Worm (Caenorhabditis elegans) whole organism, L4 larva: ENCODE data around the gene rnp-7.

Experiments
- F10B5.3 ChIP-seq: sonication (generic microtip); optimal IDR thresholded peaks from 2 replicates; lab custom pipeline; 2016; ENCODE audit warnings: mild to moderate bottlenecking, missing genetic modification characterization, missing compliant biosample characterization
- F26F4.8 ChIP-seq: fragments of 200-800 bp; sonication (Bioruptor generic); conservative IDR thresholded peaks from 2 replicates; pipeline ENCODE4 v1.3.6; 2022; ENCODE audit warnings: missing genetic modification characterization, missing compliant biosample characterization
- F37D6.2 ChIP-seq: sonication (generic microtip); optimal IDR thresholded peaks from 2 replicates; lab custom pipeline; 2016; ENCODE audit warnings: mild to moderate bottlenecking, missing genetic modification characterization, missing compliant biosample characterization
- F44E2.7 ChIP-seq: fragments of 200-800 bp; sonication (Bioruptor generic); IDR thresholded peaks from 2 replicates; pipeline ENCODE4 v2.1.2; 2022; ENCODE audit warnings: missing genetic modification characterization, missing compliant biosample characterization
- Y5F2A.4 ChIP-seq: fragments of 200-800 bp; sonication (Bioruptor generic); optimal IDR thresholded peaks from 2 replicates; lab custom pipeline; 2018; ENCODE audit warnings: mild to moderate bottlenecking, missing genetic modification characterization, missing compliant biosample characterization
- ZK337.2 ChIP-seq: fragments of 200-800 bp; sonication (Bioruptor generic); IDR thresholded peaks from 2 replicates; pipeline ENCODE4 v1.3.6; 2022; ENCODE audit warnings: missing genetic modification reagents, missing genetic modification characterization, missing compliant biosample characterization
- aha-1 ChIP-seq: fragments of 150-350 bp; peaks from one replicate; lab custom pipeline; 2014; ENCODE audit warnings: missing biosample characterization, missing genetic modification characterization
- aly-2 ChIP-seq: sonication (generic microtip); optimal IDR thresholded peaks from 2 replicates; lab custom pipeline; 2018; ENCODE audit warnings: missing biosample characterization, missing genetic modification characterization
- arid-1 ChIP-seq: fragments of 200-800 bp; sonication (Bioruptor generic); conservative IDR thresholded peaks from 2 replicates; pipeline ENCODE4 v1.3.6; 2022; ENCODE audit warnings: missing genetic modification reagents, missing genetic modification characterization, missing compliant biosample characterization
- attf-4 ChIP-seq: sonication (generic microtip); optimal IDR thresholded peaks from 3 replicates; lab custom pipeline; 2017; ENCODE audit warnings: missing biosample characterization, missing genetic modification characterization
- ceh-20 ChIP-seq: fragments of 200-800 bp; sonication (Bioruptor generic); IDR thresholded peaks from 2 replicates; pipeline ENCODE4 v1.3.6; 2022; ENCODE audit warnings: missing genetic modification reagents, missing genetic modification characterization, missing compliant biosample characterization
- ceh-82 ChIP-seq: sonication (generic microtip); optimal IDR thresholded peaks from 2 replicates; lab custom pipeline; 2017; ENCODE audit warnings: missing biosample characterization, missing genetic modification characterization
- daf-12 ChIP-seq: fragments of 150-350 bp; optimal IDR thresholded peaks from 2 replicates; lab custom pipeline; 2014; ENCODE audit warnings: missing biosample characterization, missing genetic modification reagents, missing genetic modification characterization
- daf-16 ChIP-seq, 3 experiments: sonication (generic microtip); optimal IDR thresholded peaks; 2 replicates each; lab custom pipeline; 2016 to 2017; ENCODE audit warnings: missing genetic modification characterization in 3 of 3, missing genetic modification reagents in 3 of 3, mild to moderate bottlenecking in 2 of 3, missing compliant biosample characterization in 2 of 3, missing biosample characterization in 1 of 3, moderate library complexity in 1 of 3
- daf-19 ChIP-seq: fragments of 200-800 bp; sonication (Bioruptor generic); conservative IDR thresholded peaks from 2 replicates; pipeline ENCODE4 v1.3.6; 2022; ENCODE audit warnings: missing genetic modification characterization, missing compliant biosample characterization
- dmd-6 ChIP-seq: fragments of 200-800 bp; sonication (Bioruptor generic); IDR thresholded peaks from 2 replicates; pipeline ENCODE4 v1.3.6; 2022; ENCODE audit warnings: missing genetic modification reagents, missing genetic modification characterization, missing compliant biosample characterization
- dpl-1 ChIP-seq: fragments of 150-350 bp; optimal IDR thresholded peaks from 2 replicates; lab custom pipeline; 2014; ENCODE audit warnings: missing biosample characterization, missing genetic modification reagents, missing genetic modification characterization
- duxl-1 ChIP-seq: sonication (generic microtip); optimal IDR thresholded peaks from 2 replicates; lab custom pipeline; 2016; ENCODE audit warnings: mild to moderate bottlenecking, missing genetic modification characterization, moderate library complexity, missing compliant biosample characterization; ENCODE audit not compliant: poor library complexity
- dve-1 ChIP-seq: sonication (generic microtip); optimal IDR thresholded peaks from 2 replicates; lab custom pipeline; 2017; ENCODE audit warnings: antibody characterized with exemption, mild to moderate bottlenecking, missing genetic modification characterization, missing compliant biosample characterization; ENCODE audit not compliant: insufficient read depth
- egl-43 ChIP-seq: fragments of 200-800 bp; sonication (Bioruptor generic); IDR thresholded peaks from 2 replicates; pipeline ENCODE4 v1.3.6; 2022; ENCODE audit warnings: missing genetic modification reagents, missing genetic modification characterization, missing compliant biosample characterization
- fos-1 ChIP-seq: fragments of 150-350 bp; optimal IDR thresholded peaks from 2 replicates; lab custom pipeline; 2014; ENCODE audit warnings: missing biosample characterization, missing genetic modification characterization
- hif-1 ChIP-seq, 2 experiments: sonication (generic microtip); optimal IDR thresholded peaks; 2 replicates each; lab custom pipeline; 2016 to 2017; ENCODE audit warnings: missing compliant biosample characterization in 2 of 2, missing genetic modification characterization in 2 of 2, missing genetic modification reagents in 2 of 2, missing genotype in 2 of 2, mild to moderate bottlenecking in 1 of 2
- hlh-11 ChIP-seq: fragments of 200-800 bp; sonication (Bioruptor generic); optimal IDR thresholded peaks from 2 replicates; lab custom pipeline; 2018; ENCODE audit warnings: mild to moderate bottlenecking, missing genetic modification characterization, missing compliant biosample characterization
- jun-1 ChIP-seq: fragments of 150-350 bp; optimal IDR thresholded peaks from 2 replicates; lab custom pipeline; 2014; ENCODE audit warnings: missing biosample characterization, missing genetic modification reagents, missing genetic modification characterization
- lim-7 ChIP-seq: fragments of 200-800 bp; sonication (Bioruptor generic); IDR thresholded peaks from 2 replicates; pipeline ENCODE4 v1.3.6; 2022; ENCODE audit warnings: missing genetic modification characterization, missing compliant biosample characterization
- lin-39 ChIP-seq: fragments of 150-350 bp; optimal IDR thresholded peaks from 2 replicates; lab custom pipeline; 2014; ENCODE audit warnings: missing biosample characterization, missing genetic modification reagents, missing genetic modification characterization
- lsy-2 ChIP-seq, 2 experiments: fragments of 150-350 bp in 1 of 2; sonication (generic microtip) in 1 of 2; optimal IDR thresholded peaks; 2 replicates each; lab custom pipeline; 2014 to 2017; ENCODE audit warnings: missing biosample characterization in 2 of 2, missing genetic modification characterization in 2 of 2
- mdt-29 ChIP-seq: fragments of 200-800 bp; sonication (Bioruptor generic); IDR thresholded peaks from 2 replicates; pipeline ENCODE4 v1.3.6; 2022; ENCODE audit warnings: missing genetic modification reagents, missing genetic modification characterization, missing compliant biosample characterization
- mep-1 ChIP-seq: fragments of 150-350 bp; sonication (generic microtip); optimal IDR thresholded peaks from 3 replicates; lab custom pipeline; 2014; ENCODE audit warnings: missing biosample characterization, missing genetic modification characterization
- mes-2 ChIP-seq: sonication (generic microtip); optimal IDR thresholded peaks from 2 replicates; lab custom pipeline; 2016; ENCODE audit warnings: missing genotype, mild to moderate bottlenecking, missing genetic modification characterization, missing compliant biosample characterization; ENCODE audit not compliant: poor library complexity, severe bottlenecking
- mxl-2 ChIP-seq: fragments of 200-800 bp; sonication (Bioruptor generic); conservative IDR thresholded peaks from 2 replicates; pipeline ENCODE4 v1.3.6; 2022; ENCODE audit warnings: missing genetic modification reagents, missing genetic modification characterization, missing compliant biosample characterization
- nhr-10 ChIP-seq: fragments of 150-350 bp; optimal IDR thresholded peaks from 2 replicates; lab custom pipeline; 2014; ENCODE audit warnings: missing biosample characterization, missing genetic modification characterization
- nhr-102 ChIP-seq: sonication (generic microtip); optimal IDR thresholded peaks from 2 replicates; lab custom pipeline; 2016; ENCODE audit warnings: mild to moderate bottlenecking, missing genetic modification characterization, moderate library complexity, missing compliant biosample characterization
- nhr-41 ChIP-seq: fragments of 200-800 bp; sonication (Bioruptor generic); IDR thresholded peaks from 2 replicates; pipeline ENCODE4 v1.3.6; 2022; ENCODE audit warnings: missing genetic modification reagents, missing genetic modification characterization, missing compliant biosample characterization
- nhr-42 ChIP-seq: fragments of 200-800 bp; sonication (Bioruptor generic); IDR thresholded peaks from 2 replicates; pipeline ENCODE4 v1.3.6; 2022; ENCODE audit warnings: missing genetic modification characterization, missing compliant biosample characterization
- nhr-48 ChIP-seq: sonication (generic microtip); optimal IDR thresholded peaks from 2 replicates; lab custom pipeline; 2016; ENCODE audit warnings: mild to moderate bottlenecking, missing genetic modification characterization, missing compliant biosample characterization
- nhr-6 ChIP-seq: fragments of 150-350 bp; optimal IDR thresholded peaks from 2 replicates; lab custom pipeline; 2014; ENCODE audit warnings: missing biosample characterization, missing genetic modification characterization
- nhr-76 ChIP-seq: fragments of 150-350 bp; optimal IDR thresholded peaks from 2 replicates; lab custom pipeline; 2014; ENCODE audit warnings: missing biosample characterization, missing genetic modification characterization
- nhr-77 ChIP-seq: fragments of 150-350 bp; optimal IDR thresholded peaks from 2 replicates; lab custom pipeline; 2014; ENCODE audit warnings: missing biosample characterization, missing genetic modification characterization
- php-3 ChIP-seq: fragments of 200-800 bp; sonication (Bioruptor generic); IDR thresholded peaks from 2 replicates; pipeline ENCODE4 v1.3.6; 2022; ENCODE audit warnings: missing genetic modification reagents, missing genetic modification characterization, missing compliant biosample characterization
- pqm-1 ChIP-seq: sonication (generic microtip); optimal IDR thresholded peaks from 2 replicates; lab custom pipeline; 2017; ENCODE audit warnings: missing biosample characterization, missing genetic modification characterization
- rbr-2 ChIP-seq: sonication (generic microtip); optimal IDR thresholded peaks from 2 replicates; lab custom pipeline; 2016; ENCODE audit warnings: missing genotype, missing genetic modification characterization, missing compliant biosample characterization
- sdz-12 ChIP-seq: fragments of 200-800 bp; sonication (Bioruptor generic); optimal IDR thresholded peaks from 2 replicates; lab custom pipeline; 2018; ENCODE audit warnings: mild to moderate bottlenecking, missing genetic modification characterization, missing compliant biosample characterization
- spr-1 ChIP-seq: sonication (generic microtip); optimal IDR thresholded peaks from 2 replicates; lab custom pipeline; 2016; ENCODE audit warnings: mild to moderate bottlenecking, missing genetic modification characterization, missing compliant biosample characterization
- spr-3 ChIP-seq: fragments of 200-800 bp; sonication (Bioruptor generic); optimal IDR thresholded peaks from 2 replicates; lab custom pipeline; 2018; ENCODE audit warnings: mild to moderate bottlenecking, missing genetic modification characterization, missing compliant biosample characterization
- unc-130 ChIP-seq: sonication (generic microtip); optimal IDR thresholded peaks from 2 replicates; lab custom pipeline; 2016; ENCODE audit warnings: missing genetic modification reagents, missing genetic modification characterization, missing compliant biosample characterization
- zag-1 ChIP-seq: fragments of 150-350 bp; optimal IDR thresholded peaks from 2 replicates; lab custom pipeline; 2014; ENCODE audit warnings: missing biosample characterization, missing genetic modification characterization
- zip-2 ChIP-seq: fragments of 150-350 bp; optimal IDR thresholded peaks from 2 replicates; lab custom pipeline; 2014; ENCODE audit warnings: missing biosample characterization, missing genetic modification characterization

Gene rnp-7

ce11 chrIII:7128601-7129000 lies 32.4 kb downstream of the rnp-7 start, which contains the start of gene viro-2:
Gene viro-2, plus strand, starts transcription at chrIII:7128901.
- TF ChIP-seq dmd-6 (GFP tag; lab: Robert Waterston, UW): peak; percentile 50

- TF ChIP-seq F44E2.7 (GFP tag; lab: Robert Waterston, UW) (no peak), duxl-1 (no peak), aly-2 (tag; lab: Kevin White, UChicago) (no peak), ceh-20 (GFP tag; lab: Robert Waterston, UW) (no peak), lin-39 (tag; lab: Kevin White, UChicago) (no peak), dve-1 (tag; lab: Kevin White, UChicago) (no peak), fos-1 (no peak), F10B5.3 (no peak), hif-1 (tag; optimal IDR thresholded peaks at IDR 0.05; lab: Kevin White, UChicago) (no peak)
These were observed 36.6 kb downstream of the rnp-7 start, which contains the start of gene B0280.2 for ce11 chrIII:7124364-7124763. Gene B0280.2, plus strand, starts transcription at chrIII:7124664.

- TF ChIP-seq nhr-10 (tag; lab: Kevin White, UChicago): peak; percentile 16
- no peak for TF ChIP-seq sdz-12 (GFP tag; lab: Kevin White, UChicago)
- no peak for TF ChIP-seq lin-39 (tag; lab: Kevin White, UChicago)
- peak; percentile 40 for TF ChIP-seq hlh-11
- no peak for TF ChIP-seq daf-19
- TF ChIP-seq pqm-1: peak; percentile 23
- peak; percentile 44 for TF ChIP-seq mes-2 (tag; lab: Kevin White, UChicago)
- no peak for TF ChIP-seq nhr-41 (GFP tag; lab: Robert Waterston, UW)
- no peak for TF ChIP-seq F44E2.7 (GFP tag; lab: Robert Waterston, UW)
- no peak for TF ChIP-seq daf-12 (tag; lab: Kevin White, UChicago)
- TF ChIP-seq nhr-77: peak; percentile 41
- no peak for TF ChIP-seq lim-7
- TF ChIP-seq aha-1 (tag; lab: Kevin White, UChicago): peak; percentile 79
- no peak for TF ChIP-seq ZK337.2
- TF ChIP-seq mxl-2 (GFP tag; lab: Robert Waterston, UW): no peak
- no peak for TF ChIP-seq aly-2 (tag; lab: Kevin White, UChicago)
- no peak for TF ChIP-seq arid-1 (GFP tag; lab: Robert Waterston, UW)
- no peak for TF ChIP-seq ceh-20 (GFP tag; lab: Robert Waterston, UW)
- TF ChIP-seq daf-16 (GFP tag; optimal IDR thresholded peaks at IDR 0.05; lab: Kevin White, UChicago): no peak
- peak; percentile 72 for TF ChIP-seq daf-16 (tag; optimal IDR thresholded peaks at IDR 0.05; lab: Kevin White, UChicago)
- TF ChIP-seq unc-130 (GFP tag; lab: Kevin White, UChicago): no peak
- no peak for TF ChIP-seq F37D6.2 (tag; lab: Kevin White, UChicago)
- TF ChIP-seq hif-1 (tag; optimal IDR thresholded peaks at IDR 0.05; lab: Kevin White, UChicago): no peak
- TF ChIP-seq zip-2 (tag; lab: Kevin White, UChicago): no peak
- TF ChIP-seq dpl-1 (GFP tag; lab: Kevin White, UChicago): peak; percentile 6
- TF ChIP-seq lsy-2 (tag; optimal IDR thresholded peaks at IDR 0.05; lab: Kevin White, UChicago): peak; percentile 42 to 96
- TF ChIP-seq spr-1 (tag; lab: Kevin White, UChicago): no peak
- no peak for TF ChIP-seq spr-3
- TF ChIP-seq zag-1 (tag; lab: Kevin White, UChicago): no peak
- no peak for TF ChIP-seq nhr-102 (tag; lab: Kevin White, UChicago)
- no peak for TF ChIP-seq ceh-82
- no peak for TF ChIP-seq mdt-29 (GFP tag; lab: Robert Waterston, UW)
- no peak for TF ChIP-seq egl-43 (GFP tag; lab: Robert Waterston, UW)
- TF ChIP-seq nhr-48 (tag; lab: Kevin White, UChicago): no peak
- TF ChIP-seq F26F4.8 (GFP tag; lab: Robert Waterston, UW): no peak
- no peak for TF ChIP-seq jun-1 (tag; lab: Kevin White, UChicago)
- TF ChIP-seq nhr-76 (tag; lab: Kevin White, UChicago): no peak
- TF ChIP-seq attf-4: no peak
- no peak for TF ChIP-seq Y5F2A.4
- no peak for TF ChIP-seq nhr-6 (tag; lab: Kevin White, UChicago)
- TF ChIP-seq nhr-42 (GFP tag; lab: Robert Waterston, UW): no peak
- TF ChIP-seq mep-1: peak; percentile 25
- no peak for TF ChIP-seq rbr-2 (tag; lab: Kevin White, UChicago)
- no peak for TF ChIP-seq php-3 (GFP tag; lab: Robert Waterston, UW)
These were observed 38.1 kb downstream of the rnp-7 start, which contains the start of the genes B0280.9 and rpia-1 for ce11 chrIII:7122860-7123259. Gene B0280.9, minus strand, starts transcription at chrIII:7122895. Gene rpia-1, plus strand, starts transcription at chrIII:7123128.
